Fruit fly (Drosophila melanogaster): ENCODE measurements around the gene GCS1.
A peak's percentile ranks its signal among the peaks of the same experiment; 100 is the strongest.

GCS1 gene

dm6 chrX:11326213-11326731, 21.5 kb downstream of the GCS1 start (continued):
- TF ChIP-seq CG4707 (GFP tag; optimal IDR thresholded peaks at IDR 0.05) (peak; percentile 24), D (optimal IDR thresholded peaks at IDR 0.05) (no peak), D (GFP tag; optimal IDR thresholded peaks at IDR 0.05) (peak; percentile 65), CG14667 (GFP tag; IDR thresholded peaks at IDR 0.05) (peak; percentile 40; the same call in 1 of the 2 replicates), CG6689 (GFP tag; IDR thresholded peaks at IDR 0.05) (peak; percentile 46), gro (GFP tag; optimal IDR thresholded peaks at IDR 0.05) (peak; percentile 63), cad (GFP tag; optimal IDR thresholded peaks at IDR 0.05) (no peak), scrt (GFP tag; optimal IDR thresholded peaks at IDR 0.05) (peak; percentile 56), Lhr (GFP tag; optimal IDR thresholded peaks at IDR 0.05) (no peak), so (GFP tag; IDR thresholded peaks at IDR 0.05) (peak; percentile 58; the same call in 1 of the 3 replicates)

dm6 chrX:11325175-11325768, 22.5 kb downstream of the GCS1 start, which contains the start of gene Gapvd1:
Gapvd1 (plus strand) TSS chrX:11325385.
- TF ChIP-seq Hmx (GFP tag; optimal IDR thresholded peaks at IDR 0.05), result no peak
- TF ChIP-seq Sry-δ (GFP tag; optimal IDR thresholded peaks at IDR 0.05), result peak; percentile 92
- TF ChIP-seq sob (GFP tag; IDR thresholded peaks at IDR 0.05), result peak; percentile 35; the same call in 1 of the 2 replicates
- TF ChIP-seq CG2129 (GFP tag; IDR thresholded peaks at IDR 0.05; ENCODE audit: partially characterized antibody), result peak; percentile 43; the same call in 1 of the 2 replicates
- TF ChIP-seq toy (GFP tag; IDR thresholded peaks at IDR 0.05), result no peak
- TF ChIP-seq MBD-R2 (GFP tag; IDR thresholded peaks at IDR 0.05), result peak; percentile 86
- TF ChIP-seq Ada2b (GFP tag; IDR thresholded peaks at IDR 0.05), result 0 out of 2 replicates have a peak, but pooled peaks have one; percentile 11
- no peak for TF ChIP-seq ash1 (GFP tag; optimal IDR thresholded peaks at IDR 0.05)
- TF ChIP-seq CG11247 (GFP tag; IDR thresholded peaks at IDR 0.05), result no peak
- TF ChIP-seq CG10267 (tag; optimal IDR thresholded peaks at IDR 0.05), result peak; percentile 37
- TF ChIP-seq Dip2 (GFP tag; IDR thresholded peaks at IDR 0.05), result no peak
- TF ChIP-seq ken (GFP tag; IDR thresholded peaks at IDR 0.05), result 0 out of 3 replicates have a peak, but pooled peaks have one; percentile 18
- TF ChIP-seq CG6272 (GFP tag; IDR thresholded peaks at IDR 0.05), result peak; percentile 49; the same call in 1 of the 2 replicates
- TF ChIP-seq crp (GFP tag; optimal IDR thresholded peaks at IDR 0.05), result peak in 1 of 2 experiments; percentile 88
- TF ChIP-seq CG10209 (GFP tag; optimal IDR thresholded peaks at IDR 0.05), result no peak
- no peak for TF ChIP-seq CG11398 (GFP tag; optimal IDR thresholded peaks at IDR 0.05)
- peak; percentile 83 for TF ChIP-seq sens (GFP tag)
- peak; percentile 71 for TF ChIP-seq hb (GFP tag; IDR thresholded peaks at IDR 0.05; ENCODE audit: partially characterized antibody)
- peak; percentile 89 for TF ChIP-seq Bgb (GFP tag; IDR thresholded peaks at IDR 0.05; ENCODE audit: partially characterized antibody)
- no peak for TF ChIP-seq ttk (GFP tag; IDR thresholded peaks at IDR 0.05)
- peak; percentile 39 for TF ChIP-seq CHES-1-like (GFP tag; optimal IDR thresholded peaks at IDR 0.05)
- no peak for TF ChIP-seq NfI (GFP tag; optimal IDR thresholded peaks at IDR 0.05)
- no peak for TF ChIP-seq CG13424 (tag; optimal IDR thresholded peaks at IDR 0.05)
- TF ChIP-seq CG15514 (GFP tag; optimal IDR thresholded peaks at IDR 0.05), result peak; percentile 67
- peak; percentile 43 for TF ChIP-seq gro (GFP tag; optimal IDR thresholded peaks at IDR 0.05)
- no peak for TF ChIP-seq CG18599 (GFP tag; optimal IDR thresholded peaks at IDR 0.05)
- peak; percentile 66 for TF ChIP-seq dm (GFP tag; optimal IDR thresholded peaks at IDR 0.05)
- TF ChIP-seq MESR4 (GFP tag; optimal IDR thresholded peaks at IDR 0.05), result peak; percentile 61
- TF ChIP-seq Sox102F (GFP tag; optimal IDR thresholded peaks at IDR 0.05), result no peak
- TF ChIP-seq Med (GFP tag), result peak; percentile 79
- peak; percentile 87 for TF ChIP-seq mld (GFP tag; IDR thresholded peaks at IDR 0.05; ENCODE audit: partially characterized antibody)
- no peak for TF ChIP-seq Nf-YB (GFP tag; optimal IDR thresholded peaks at IDR 0.05)
- TF ChIP-seq CG2202 (tag; optimal IDR thresholded peaks at IDR 0.05), result no peak
- peak; percentile 33; the same call in 1 of the 2 replicates for TF ChIP-seq vvl (GFP tag; IDR thresholded peaks at IDR 0.05)
- peak; percentile 86 for TF ChIP-seq CG7963 (GFP tag; IDR thresholded peaks at IDR 0.05; ENCODE audit: partially characterized antibody)
- TF ChIP-seq Trl (optimal IDR thresholded peaks at IDR 0.05), result no peak
- TF ChIP-seq Trl (GFP tag; optimal IDR thresholded peaks at IDR 0.05), result peak; percentile 20
- TF ChIP-seq CG12391 (tag; optimal IDR thresholded peaks at IDR 0.05), result peak; percentile 9
- no peak for TF ChIP-seq CG9817 (tag; optimal IDR thresholded peaks at IDR 0.05)
